Fruit fly (Drosophila melanogaster): Measurements from ENCODE around the gene CG4553.

- TF ChIP-seq psq (optimal IDR thresholded peaks at IDR 0.05), result no peak
- no peak for TF ChIP-seq h (optimal IDR thresholded peaks at IDR 0.05)
- TF ChIP-seq Sin3A (optimal IDR thresholded peaks at IDR 0.05), result no peak
- TF ChIP-seq Myc (optimal IDR thresholded peaks at IDR 0.05), result no peak
- no peak for TF ChIP-seq ttk (optimal IDR thresholded peaks at IDR 0.05)
Observed at dm6 chr3R:25445546-25446400, 30.9 kb downstream of the CG4553 start.
